Worm (Caenorhabditis elegans): ENCODE data around the gene lgc-30.

DNA sequence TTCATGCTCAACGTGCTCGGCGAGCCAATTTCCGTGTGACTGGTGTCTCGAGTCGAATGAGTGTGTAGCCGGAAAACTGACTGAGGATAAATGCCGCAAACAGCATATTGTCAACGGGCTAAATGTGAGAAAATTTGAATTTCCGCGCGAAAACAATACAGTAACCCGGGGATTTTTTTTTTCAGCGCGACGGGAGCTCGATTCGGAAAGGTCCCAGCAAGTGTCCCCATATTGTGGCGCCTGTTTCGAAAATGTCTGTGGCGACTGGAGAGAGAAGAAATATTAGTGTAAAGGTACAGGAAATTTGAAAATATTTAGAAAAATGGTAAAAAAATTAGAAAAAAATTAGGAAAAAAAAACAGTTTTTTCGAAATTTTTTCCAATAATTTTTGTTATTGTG is 46.4 kb downstream of the lgc-30 start:
- no peak for TF ChIP-seq nhr-237 (tag; optimal IDR thresholded peaks at IDR 0.05)
- no peak for TF ChIP-seq ztf-11 (tag; optimal IDR thresholded peaks at IDR 0.05)
- no peak for TF ChIP-seq lin-11 (tag; optimal IDR thresholded peaks at IDR 0.05)
- TF ChIP-seq lin-13 (GFP tag; optimal IDR thresholded peaks at IDR 0.05) = no peak
- no peak for TF ChIP-seq egl-27 (tag; optimal IDR thresholded peaks at IDR 0.05)
- TF ChIP-seq ceh-82 (tag; optimal IDR thresholded peaks at IDR 0.05) = no peak
- TF ChIP-seq nhr-10 (tag; optimal IDR thresholded peaks at IDR 0.05) = no peak
- no peak for TF ChIP-seq sma-3 (GFP tag; optimal IDR thresholded peaks at IDR 0.05)
- TF ChIP-seq crh-2 (tag; optimal IDR thresholded peaks at IDR 0.05) = no peak
- no peak for TF ChIP-seq nhr-11 (tag; optimal IDR thresholded peaks at IDR 0.05)
